Worm (Caenorhabditis elegans) whole organism, L3 larva: ENCODE measurements around the gene F14F9.6.

Source experiments
- ceh-16 ChIP-seq: sonication (generic microtip); optimal IDR thresholded peaks from 2 replicates; lab custom pipeline; 2017; ENCODE audit warnings: missing biosample characterization, missing genetic modification characterization
- ceh-82 ChIP-seq: fragments of 150-350 bp; optimal IDR thresholded peaks from 2 replicates; lab custom pipeline; 2014; ENCODE audit warnings: missing biosample characterization, missing genetic modification characterization
- daf-12 ChIP-seq: fragments of 150-350 bp; optimal IDR thresholded peaks from 2 replicates; lab custom pipeline; 2014; ENCODE audit warnings: missing biosample characterization, missing genetic modification reagents, missing genetic modification characterization
- elt-3 ChIP-seq, 3 experiments: fragments of 150-350 bp in 1 of 3; sonication (generic microtip) in 2 of 3; optimal IDR thresholded peaks; 2 replicates in 2 of 3; 4 replicates in 1 of 3; lab custom pipeline; 2014 to 2017; ENCODE audit warnings: missing biosample characterization in 3 of 3, missing genetic modification characterization in 3 of 3
- nhr-28 ChIP-seq: fragments of 150-350 bp; optimal IDR thresholded peaks from 2 replicates; lab custom pipeline; 2014; ENCODE audit warnings: missing biosample characterization, missing genetic modification characterization
- nhr-77 ChIP-seq: fragments of 150-350 bp; optimal IDR thresholded peaks from 2 replicates; lab custom pipeline; 2014; ENCODE audit warnings: missing biosample characterization, missing genetic modification characterization
- pqm-1 ChIP-seq: fragments of 150-350 bp; optimal IDR thresholded peaks from 2 replicates; lab custom pipeline; 2017; ENCODE audit warnings: missing biosample characterization, missing genetic modification characterization, inconsistent platforms
- snpc-4 ChIP-seq: fragments of 150-350 bp; optimal IDR thresholded peaks from 2 replicates; lab custom pipeline; 2014; ENCODE audit warnings: missing biosample characterization, missing genetic modification characterization
- unc-62 ChIP-seq: fragments of 150-350 bp; sonication (generic microtip); optimal IDR thresholded peaks from 4 replicates; lab custom pipeline; 2014; ENCODE audit warnings: missing biosample characterization, missing genetic modification reagents, missing genetic modification characterization
- ztf-4 ChIP-seq: fragments of 150-350 bp; optimal IDR thresholded peaks from 2 replicates; lab custom pipeline; 2014; ENCODE audit warnings: missing biosample characterization, missing genetic modification characterization

- no peak for TF ChIP-seq unc-62 (GFP tag; lab: Kevin White, UChicago)
- no peak for TF ChIP-seq elt-3 (tag; optimal IDR thresholded peaks at IDR 0.05; lab: Kevin White, UChicago)
- no peak for TF ChIP-seq snpc-4 (tag; lab: Kevin White, UChicago)
- TF ChIP-seq ztf-4, result no peak
- TF ChIP-seq nhr-77, result no peak
- no peak for TF ChIP-seq ceh-16 (tag; lab: Kevin White, UChicago)
- no peak for TF ChIP-seq nhr-28
- TF ChIP-seq daf-12 (tag; lab: Kevin White, UChicago), result no peak
- no peak for TF ChIP-seq pqm-1 (tag; lab: Kevin White, UChicago)
- TF ChIP-seq ceh-82 (tag; lab: Kevin White, UChicago), result no peak
Observed at ce11 chrV:5107816-5108215, 38.5 kb downstream of the F14F9.6 start, which contains the start of gene srab-3.
